Fruit fly (Drosophila melanogaster) Kc167 (cell line): Measurements from ENCODE around the gene Phlpp.

Experiments
- Myc ChIP-seq: fragments of >200 bp; optimal IDR thresholded peaks from 2 replicates; lab custom pipeline; 2017; ENCODE audit warnings: missing external identifiers
- Sin3A ChIP-seq: fragments of >200 bp; optimal IDR thresholded peaks from 2 replicates; lab custom pipeline; 2018; ENCODE audit warnings: missing external identifiers
- h ChIP-seq: fragments of >200 bp; optimal IDR thresholded peaks from 3 replicates; lab custom pipeline; 2018; ENCODE audit warnings: missing external identifiers
- insv ChIP-seq: fragments of >200 bp; optimal IDR thresholded peaks from 3 replicates; lab custom pipeline; 2018; ENCODE audit warnings: missing external identifiers
- psq ChIP-seq: fragments of >200 bp; optimal IDR thresholded peaks from 2 replicates; lab custom pipeline; 2017; ENCODE audit warnings: missing external identifiers
- ttk ChIP-seq: sonication (Bioruptor generic); optimal IDR thresholded peaks from 2 replicates; lab custom pipeline; 2017; ENCODE audit warnings: missing external identifiers

Phlpp gene

dm6 chr2L:19019160-19019592 is 39.8 kb upstream of the Phlpp start:
- no peak for TF ChIP-seq h (lab: Kevin White, UChicago)
- no peak for TF ChIP-seq Sin3A (lab: Kevin White, UChicago)
- no peak for TF ChIP-seq psq (lab: Kevin White, UChicago)
- no peak for TF ChIP-seq insv (lab: Kevin White, UChicago)
- no peak for TF ChIP-seq Myc (lab: Kevin White, UChicago)
- TF ChIP-seq ttk (lab: Kevin White, UChicago) = no peak

- no peak for TF ChIP-seq psq (lab: Kevin White, UChicago)
- TF ChIP-seq insv (lab: Kevin White, UChicago) = no peak
- TF ChIP-seq Sin3A (lab: Kevin White, UChicago) = no peak
- TF ChIP-seq h (lab: Kevin White, UChicago) = no peak
- no peak for TF ChIP-seq ttk (lab: Kevin White, UChicago)
- no peak for TF ChIP-seq Myc (lab: Kevin White, UChicago)
Observed at dm6 chr2L:19019640-19020039, 39.3 kb upstream of the Phlpp start.

- TF ChIP-seq psq (lab: Kevin White, UChicago) (no peak), Sin3A (lab: Kevin White, UChicago) (no peak), insv (lab: Kevin White, UChicago) (no peak), Myc (lab: Kevin White, UChicago) (no peak), h (lab: Kevin White, UChicago) (no peak), ttk (lab: Kevin White, UChicago) (no peak)
Observed at dm6 chr2L:19021278-19022220, 37.4 kb upstream of the Phlpp start.

dm6 chr2L:19022221-19022516 is 36.8 kb upstream of the Phlpp start, which contains the start of gene CG15172:
Gene CG15172, plus strand, starts transcription at chr2L:19022417.
- TF ChIP-seq Sin3A (lab: Kevin White, UChicago) (no peak), ttk (lab: Kevin White, UChicago) (no peak), psq (lab: Kevin White, UChicago) (no peak), Myc (lab: Kevin White, UChicago) (no peak), insv (lab: Kevin White, UChicago) (no peak), h (lab: Kevin White, UChicago) (no peak)

dm6 chr2L:19023972-19024743 is 34.8 kb upstream of the Phlpp start:
- TF ChIP-seq insv (lab: Kevin White, UChicago) (no peak), h (lab: Kevin White, UChicago) (no peak)

dm6 chr2L:19024744-19025059 is 34.2 kb upstream of the Phlpp start:
- no peak for TF ChIP-seq psq (lab: Kevin White, UChicago)
- TF ChIP-seq ttk (lab: Kevin White, UChicago) = no peak
- TF ChIP-seq Sin3A (lab: Kevin White, UChicago) = no peak

- TF ChIP-seq ttk (lab: Kevin White, UChicago) = no peak
- no peak for TF ChIP-seq psq (lab: Kevin White, UChicago)
- TF ChIP-seq h (lab: Kevin White, UChicago) = no peak
- TF ChIP-seq Sin3A (lab: Kevin White, UChicago) = no peak
- no peak for TF ChIP-seq Myc (lab: Kevin White, UChicago)
- no peak for TF ChIP-seq insv (lab: Kevin White, UChicago)
Observed at dm6 chr2L:19026491-19027197, 32.3 kb upstream of the Phlpp start.

dm6 chr2L:19027246-19027886 is 31.6 kb upstream of the Phlpp start, which contains the start of gene Sidpn:
Gene Sidpn, plus strand, starts transcription at chr2L:19027710.
- TF ChIP-seq ttk (lab: Kevin White, UChicago) = no peak
- TF ChIP-seq Sin3A (lab: Kevin White, UChicago) = no peak
- TF ChIP-seq psq (lab: Kevin White, UChicago) = no peak
- TF ChIP-seq insv (lab: Kevin White, UChicago) = no peak
- no peak for TF ChIP-seq Myc (lab: Kevin White, UChicago)
- no peak for TF ChIP-seq h (lab: Kevin White, UChicago)

- TF ChIP-seq h (lab: Kevin White, UChicago) (no peak), Myc (lab: Kevin White, UChicago) (no peak), psq (lab: Kevin White, UChicago) (no peak), ttk (lab: Kevin White, UChicago) (no peak), Sin3A (lab: Kevin White, UChicago) (no peak), insv (lab: Kevin White, UChicago) (no peak)
Observed at dm6 chr2L:19033288-19033687, 25.6 kb upstream of the Phlpp start, which contains the start of gene hook. Gene hook, minus strand, starts transcription at chr2L:19033498.

- no peak for TF ChIP-seq Myc (lab: Kevin White, UChicago)
- TF ChIP-seq insv (lab: Kevin White, UChicago) = no peak
- no peak for TF ChIP-seq h (lab: Kevin White, UChicago)
- TF ChIP-seq ttk (lab: Kevin White, UChicago) = no peak
Observed at dm6 chr2L:19034213-19034929, 24.6 kb upstream of the Phlpp start, which contains the start of the genes mib2 and CG31800. Gene mib2, plus strand, starts transcription at chr2L:19034444. Gene CG31800, minus strand, starts transcription at chr2L:19034576.
